Worm (Caenorhabditis elegans) whole organism, early embryonic: ENCODE measurements around the gene smex-1.

Experiments
- F13C5.2 ChIP-seq: sonication (generic microtip); optimal IDR thresholded peaks from 2 replicates; lab custom pipeline; 2017; ENCODE audit warnings: mild to moderate bottlenecking, missing genetic modification characterization, inconsistent platforms, missing compliant biosample characterization
- aly-1 ChIP-seq: sonication (generic microtip); optimal IDR thresholded peaks from 2 replicates; lab custom pipeline; 2016; ENCODE audit warnings: missing genetic modification characterization, missing compliant biosample characterization
- ama-1 ChIP-seq: fragments of 150-350 bp; optimal IDR thresholded peaks from 2 replicates; lab custom pipeline; 2014
- flt-1 ChIP-seq: fragments of 200-800 bp; sonication (Bioruptor generic); IDR thresholded peaks from 2 replicates; pipeline ENCODE4 v1.3.6; 2022; ENCODE audit warnings: missing genetic modification characterization, missing compliant biosample characterization
- hnd-1 ChIP-seq: sonication (generic microtip); optimal IDR thresholded peaks from 2 replicates; lab custom pipeline; 2016; ENCODE audit warnings: missing genetic modification characterization, missing compliant biosample characterization
- pes-1 ChIP-seq: fragments of 200-800 bp; sonication (Bioruptor generic); IDR thresholded peaks from 2 replicates; pipeline ENCODE4 v1.3.6; 2022; ENCODE audit warnings: missing genetic modification reagents, missing genetic modification characterization, missing compliant biosample characterization
- scrt-1 ChIP-seq: fragments of 200-800 bp; sonication (Bioruptor generic); IDR thresholded peaks from 2 replicates; pipeline ENCODE4 v1.3.6; 2022; ENCODE audit warnings: missing genetic modification characterization, missing compliant biosample characterization
- sea-1 ChIP-seq: fragments of 200-800 bp; sonication (Bioruptor generic); conservative IDR thresholded peaks from 2 replicates; pipeline ENCODE4 v1.3.6; 2022; ENCODE audit warnings: missing genetic modification characterization, missing compliant biosample characterization
- tbx-37 ChIP-seq: fragments of 200-800 bp; sonication (Bioruptor generic); conservative IDR thresholded peaks from 2 replicates; pipeline ENCODE4 v1.3.6; 2022; ENCODE audit warnings: missing genetic modification reagents, missing genetic modification characterization, missing compliant biosample characterization

DNA sequence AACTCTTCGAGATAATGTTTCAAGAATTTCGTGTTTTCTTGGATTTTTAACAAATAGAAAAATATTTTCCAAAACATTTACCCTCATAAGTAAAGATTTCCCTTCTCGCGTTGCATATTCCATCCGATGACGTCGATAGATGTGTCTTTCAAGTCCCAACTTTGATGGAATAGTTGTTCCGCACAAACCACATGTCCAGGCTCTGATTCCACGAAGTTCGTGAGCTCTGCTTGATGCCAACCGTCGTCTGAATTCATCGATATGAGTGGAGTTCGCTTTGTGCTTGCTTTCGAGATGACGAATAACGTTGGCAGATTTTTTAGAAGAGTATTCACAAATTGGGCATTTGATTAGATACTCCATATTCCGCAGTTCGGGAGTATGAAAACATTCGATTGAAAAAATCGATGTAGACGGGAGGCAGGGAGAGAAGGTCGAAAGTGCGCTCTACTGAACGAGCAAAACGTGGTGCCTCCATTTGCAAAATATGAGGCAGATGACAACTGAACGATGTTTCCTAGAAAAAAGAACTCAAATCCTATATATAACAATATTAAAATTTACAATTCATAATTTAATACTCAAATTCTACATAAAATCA is 5.3 kb upstream of the smex-1 start, which contains the start of gene W02D7.6:
- TF ChIP-seq ama-1 (lab: Kevin White, UChicago) (no peak), pes-1 (GFP tag; lab: Robert Waterston, UW) (no peak), hnd-1 (tag; lab: Kevin White, UChicago) (no peak), aly-1 (tag; lab: Kevin White, UChicago) (no peak), F13C5.2 (tag; lab: Kevin White, UChicago) (no peak), tbx-37 (GFP tag; lab: Robert Waterston, UW) (no peak), scrt-1 (no peak), flt-1 (no peak), sea-1 (no peak)
